Fruit fly (Drosophila melanogaster): ENCODE results near the gene CG15212.

Gene CG15212

dm6 chr3L:5131245-5131644 is at the start of gene CG15212:
Gene CG15212, plus strand, starts transcription at chr3L:5131545.
- TF ChIP-seq CTCF (optimal IDR thresholded peaks at IDR 0.05) = no peak
- no peak for TF ChIP-seq CG8478 (optimal IDR thresholded peaks at IDR 0.05)

- TF ChIP-seq CG8478 (optimal IDR thresholded peaks at IDR 0.05) = no peak
- no peak for TF ChIP-seq CTCF (optimal IDR thresholded peaks at IDR 0.05)
These were observed 34.7 kb upstream of the CG15212 start for dm6 chr3L:5096674-5097073.

- TF ChIP-seq CTCF (optimal IDR thresholded peaks at IDR 0.05) (no peak), CG8478 (optimal IDR thresholded peaks at IDR 0.05) (no peak)
These were observed 29.3 kb upstream of the CG15212 start for dm6 chr3L:5102050-5102449.

dm6 chr3L:5125202-5125601 is 6.1 kb upstream of the CG15212 start:
- TF ChIP-seq CG8478 (optimal IDR thresholded peaks at IDR 0.05) (no peak), CTCF (optimal IDR thresholded peaks at IDR 0.05) (peak; percentile 72 to 83)

- no peak for TF ChIP-seq CG8478 (optimal IDR thresholded peaks at IDR 0.05)
- TF ChIP-seq CTCF (optimal IDR thresholded peaks at IDR 0.05) = no peak
These were observed 3.7 kb upstream of the CG15212 start for dm6 chr3L:5127609-5128008.

dm6 chr3L:5128214-5128613 is 3.1 kb upstream of the CG15212 start:
- TF ChIP-seq CG8478 (optimal IDR thresholded peaks at IDR 0.05) (no peak), CTCF (optimal IDR thresholded peaks at IDR 0.05) (no peak)

- TF ChIP-seq CTCF (optimal IDR thresholded peaks at IDR 0.05) = no peak
- no peak for TF ChIP-seq CG8478 (optimal IDR thresholded peaks at IDR 0.05)
These were observed 2.1 kb upstream of the CG15212 start, which contains the start of gene CG4597 for dm6 chr3L:5129199-5129598. Gene CG4597, plus strand, starts transcription at chr3L:5129499.

- TF ChIP-seq CTCF (optimal IDR thresholded peaks at IDR 0.05) (no peak), CG8478 (optimal IDR thresholded peaks at IDR 0.05) (no peak)
These were observed 837 bp upstream of the CG15212 start for dm6 chr3L:5130508-5130907.

- TF ChIP-seq CTCF (optimal IDR thresholded peaks at IDR 0.05) (no peak), CG8478 (optimal IDR thresholded peaks at IDR 0.05) (no peak)
These were observed 1.6 kb downstream of the CG15212 start, which contains the start of gene CG15213 for dm6 chr3L:5132966-5133365. Gene CG15213, minus strand, starts transcription at chr3L:5133220.

- TF ChIP-seq CG8478 (optimal IDR thresholded peaks at IDR 0.05) (no peak), CTCF (optimal IDR thresholded peaks at IDR 0.05) (no peak)
These were observed 2.5 kb downstream of the CG15212 start, which contains the start of gene Yod1 for dm6 chr3L:5133704-5134430. Gene Yod1, plus strand, starts transcription at chr3L:5133871.

dm6 chr3L:5136123-5136522 is 4.8 kb downstream of the CG15212 start, which contains the start of the genes CG10674 and CG4611:
Gene CG10674, minus strand, starts transcription at chr3L:5136292.
Gene CG4611, plus strand, starts transcription at chr3L:5136376.
- TF ChIP-seq CG8478 (optimal IDR thresholded peaks at IDR 0.05) (no peak), CTCF (optimal IDR thresholded peaks at IDR 0.05) (no peak)

dm6 chr3L:5139312-5139711 is 8.0 kb downstream of the CG15212 start, which contains the start of the genes Tcs5 and CHMP2B:
Gene Tcs5, minus strand, starts transcription at chr3L:5139395.
Gene CHMP2B, plus strand, starts transcription at chr3L:5139619.
- TF ChIP-seq CG8478 (optimal IDR thresholded peaks at IDR 0.05) (no peak), CTCF (optimal IDR thresholded peaks at IDR 0.05) (no peak)

- TF ChIP-seq CTCF (optimal IDR thresholded peaks at IDR 0.05) (no peak), CG8478 (optimal IDR thresholded peaks at IDR 0.05) (no peak)
These were observed 10.2 kb downstream of the CG15212 start, which contains the start of the genes Dhrs4 and Gdap1 for dm6 chr3L:5141380-5142101. Gene Dhrs4, minus strand, starts transcription at chr3L:5141646. Gene Gdap1, plus strand, starts transcription at chr3L:5141953.

- TF ChIP-seq CG8478 (optimal IDR thresholded peaks at IDR 0.05) (no peak), CTCF (optimal IDR thresholded peaks at IDR 0.05) (no peak)
These were observed 14.5 kb downstream of the CG15212 start, which contains the start of the genes Fitm and AlaRS-m for dm6 chr3L:5145814-5146244. Gene Fitm, minus strand, starts transcription at chr3L:5146063. Gene AlaRS-m, plus strand, starts transcription at chr3L:5146098.

dm6 chr3L:5152354-5152806 is 21.0 kb downstream of the CG15212 start, which contains the start of the genes Gen and Srp54k:
Gene Gen, minus strand, starts transcription at chr3L:5152376.
Gene Srp54k, plus strand, starts transcription at chr3L:5152678.
- no peak for TF ChIP-seq CTCF (optimal IDR thresholded peaks at IDR 0.05)
- no peak for TF ChIP-seq CG8478 (optimal IDR thresholded peaks at IDR 0.05)
